Worm (Caenorhabditis elegans): ENCODE measurements around the gene cyp-33C3.

ce11 chrV:2260660-2261059, 18.1 kb downstream of the cyp-33C3 start, which contains the start of gene F41B5.12:
- TF ChIP-seq T22C8.4 (GFP tag; IDR thresholded peaks at IDR 0.05) (no peak), tab-1 (GFP tag; IDR thresholded peaks at IDR 0.05) (no peak), flt-1 (GFP tag; IDR thresholded peaks at IDR 0.05) (no peak), ztf-29 (GFP tag; IDR thresholded peaks at IDR 0.05) (no peak), ztf-23 (GFP tag; IDR thresholded peaks at IDR 0.05) (no peak), med-1 (GFP tag; optimal IDR thresholded peaks at IDR 0.05; ENCODE audit: insufficient read depth) (no peak)

Measured in whole organism, midembryonic.